Worm (Caenorhabditis elegans) whole organism, L1 larva: Measurements from ENCODE around the gene nhr-190.

Experiments used
- ceh-90 ChIP-seq: sonication (generic microtip); optimal IDR thresholded peaks from 2 replicates; lab custom pipeline; 2016; ENCODE audit warnings: missing genetic modification characterization, missing compliant biosample characterization
- fkh-10 ChIP-seq: sonication (generic microtip); optimal IDR thresholded peaks from 2 replicates; lab custom pipeline; 2017; ENCODE audit warnings: missing biosample characterization, missing genetic modification reagents, missing genetic modification characterization
- hpl-2 ChIP-seq: fragments of 150-350 bp; optimal IDR thresholded peaks from 2 replicates; lab custom pipeline; 2014; ENCODE audit warnings: missing biosample characterization, missing genetic modification reagents, missing genetic modification characterization
- nhr-12 ChIP-seq: sonication (generic microtip); optimal IDR thresholded peaks from 2 replicates; lab custom pipeline; 2017; ENCODE audit warnings: missing biosample characterization, missing genetic modification characterization
- nhr-28 ChIP-seq: fragments of 150-350 bp; optimal IDR thresholded peaks from 2 replicates; lab custom pipeline; 2014; ENCODE audit warnings: missing biosample characterization, missing genetic modification characterization
- nhr-76 ChIP-seq: sonication (generic microtip); optimal IDR thresholded peaks from 2 replicates; lab custom pipeline; 2017; ENCODE audit warnings: missing biosample characterization, missing genetic modification characterization
- nhr-77 ChIP-seq: fragments of 150-350 bp; optimal IDR thresholded peaks from 2 replicates; lab custom pipeline; 2014; ENCODE audit warnings: missing biosample characterization, missing genetic modification characterization
- pqm-1 ChIP-seq: sonication (generic microtip); optimal IDR thresholded peaks from 3 replicates; lab custom pipeline; 2017; ENCODE audit warnings: missing biosample characterization, missing genetic modification characterization
- snpc-4 ChIP-seq: fragments of 150-350 bp; optimal IDR thresholded peaks from 2 replicates; lab custom pipeline; 2014; ENCODE audit warnings: missing biosample characterization, missing genetic modification characterization
- sox-4 ChIP-seq: sonication (generic microtip); optimal IDR thresholded peaks from 2 replicates; lab custom pipeline; 2016; ENCODE audit warnings: missing genetic modification characterization, missing compliant biosample characterization
- unc-86 ChIP-seq: sonication (generic microtip); optimal IDR thresholded peaks from 2 replicates; lab custom pipeline; 2016; ENCODE audit warnings: missing genetic modification characterization, missing compliant biosample characterization

ce11 chrV:664337-664847 lies 21.7 kb upstream of the nhr-190 start, which contains the start of the genes F31F4.11 and srh-266:
- TF ChIP-seq nhr-28 (tag; lab: Kevin White, UChicago) (no peak), fkh-10 (no peak), ceh-90 (tag; lab: Kevin White, UChicago) (no peak), nhr-12 (no peak), nhr-76 (tag; lab: Kevin White, UChicago) (no peak), pqm-1 (no peak), hpl-2 (GFP tag; lab: Kevin White, UChicago) (no peak), sox-4 (tag; lab: Kevin White, UChicago) (no peak), snpc-4 (no peak), unc-86 (tag; lab: Kevin White, UChicago) (no peak), nhr-77 (tag; lab: Kevin White, UChicago) (no peak)
